Worm (Caenorhabditis elegans): ENCODE data around the gene F47D12.3.

F47D12.3 gene

DNA sequence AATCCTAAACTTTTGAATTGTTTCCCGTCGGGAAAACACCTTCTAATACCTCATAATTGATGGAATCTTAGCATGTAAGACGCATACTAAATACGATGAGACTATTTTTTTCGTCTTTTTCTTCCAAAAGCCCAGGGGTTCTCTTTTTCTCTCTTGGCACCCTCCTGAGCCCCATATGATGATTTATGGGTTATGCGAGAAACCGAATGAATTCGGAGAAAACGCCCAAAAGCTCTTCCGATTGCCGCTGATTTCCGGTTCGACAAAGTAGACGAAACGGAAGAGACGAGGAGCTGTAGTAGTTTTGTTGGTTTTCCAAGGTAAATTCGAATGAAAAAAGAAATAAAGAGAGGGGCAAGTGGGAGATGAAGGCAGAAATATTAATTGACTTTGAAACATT, 13.2 kb downstream of the F47D12.3 start:
- TF ChIP-seq fkh-8 (tag; optimal IDR thresholded peaks at IDR 0.05) (peak; percentile 52), ceh-82 (tag; optimal IDR thresholded peaks at IDR 0.05) (no peak), Y116A8C.19 (tag; optimal IDR thresholded peaks at IDR 0.05; ENCODE audit: borderline replicate concordance) (no peak), ztf-11 (tag; optimal IDR thresholded peaks at IDR 0.05) (no peak), nhr-47 (tag; optimal IDR thresholded peaks at IDR 0.05) (peak; percentile 24)

DNA sequence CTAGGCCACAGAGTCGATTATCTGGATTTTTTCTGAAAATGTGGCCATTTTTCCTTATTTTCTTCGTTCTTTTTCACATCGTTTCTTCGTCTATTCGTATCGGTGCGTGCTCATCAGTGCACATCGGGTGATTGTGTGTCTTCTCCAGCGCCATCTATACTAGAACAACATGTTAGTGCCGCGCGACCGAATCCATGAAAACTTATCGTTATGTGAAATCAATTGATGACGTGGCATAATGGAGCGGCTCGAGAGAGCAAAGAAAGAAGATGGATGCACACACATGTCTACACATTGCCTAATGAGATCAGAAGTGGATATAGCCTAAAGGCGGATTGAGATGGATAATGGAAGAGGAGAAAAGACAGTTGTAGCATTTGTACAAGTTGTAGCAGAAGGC, 14.0 kb downstream of the F47D12.3 start:
- TF ChIP-seq lin-15B (tag; optimal IDR thresholded peaks at IDR 0.05) = no peak
- TF ChIP-seq mep-1 (tag; optimal IDR thresholded peaks at IDR 0.05) = no peak
- TF ChIP-seq lin-14 (GFP tag; optimal IDR thresholded peaks at IDR 0.05) = peak; percentile 32
- no peak for TF ChIP-seq ceh-8 (GFP tag; optimal IDR thresholded peaks at IDR 0.05)

DNA sequence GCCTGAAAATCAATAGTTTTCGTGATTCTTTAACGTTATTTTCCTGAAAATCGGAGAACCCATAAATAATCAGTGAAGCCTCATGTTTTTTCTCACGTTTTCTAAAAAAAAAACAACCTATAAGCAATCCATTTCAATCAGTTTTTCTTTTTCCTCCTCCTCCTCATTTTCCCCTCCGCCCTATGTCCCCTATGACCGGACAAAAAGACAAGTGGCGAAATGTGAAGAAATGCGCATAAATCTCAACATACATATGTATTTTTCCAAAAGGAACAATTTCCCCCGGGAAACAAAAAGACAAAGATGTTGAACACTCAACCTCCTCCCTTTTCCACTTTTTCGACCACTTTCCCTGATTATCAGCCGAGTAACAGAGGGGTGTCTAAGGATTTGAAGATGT, 17.3 kb downstream of the F47D12.3 start:
- no peak for TF ChIP-seq lin-39 (tag; optimal IDR thresholded peaks at IDR 0.05)
- peak; percentile 3 for TF ChIP-seq lin-14 (GFP tag; optimal IDR thresholded peaks at IDR 0.05)

DNA sequence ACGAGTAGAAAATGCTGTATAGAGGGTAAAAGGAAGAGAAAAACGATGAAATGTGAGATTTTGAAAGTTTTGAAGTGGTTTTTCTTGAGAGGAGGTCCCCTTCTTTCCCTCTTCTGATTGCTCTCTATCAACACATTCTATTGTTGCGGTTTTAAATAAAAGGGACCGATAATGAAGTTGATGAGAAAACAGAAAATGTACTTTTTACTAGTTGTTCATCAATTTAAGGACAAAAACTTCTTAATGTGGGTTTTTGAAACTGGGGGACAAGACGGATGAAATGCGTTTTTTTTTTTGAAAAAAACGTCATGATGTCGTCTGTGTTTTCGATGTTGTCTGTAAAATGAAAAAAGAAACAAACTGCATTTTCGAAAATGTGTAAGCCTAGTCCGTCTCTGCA, 18.5 kb downstream of the F47D12.3 start:
- TF ChIP-seq unc-30 (tag; optimal IDR thresholded peaks at IDR 0.05) (no peak), sox-4 (tag; optimal IDR thresholded peaks at IDR 0.05) (no peak), zip-4 (GFP tag; optimal IDR thresholded peaks at IDR 0.05) (no peak), nhr-19 (GFP tag; conservative IDR thresholded peaks at IDR 0.05) (no peak), mab-9 (GFP tag; IDR thresholded peaks at IDR 0.05) (no peak), ces-1 (GFP tag; optimal IDR thresholded peaks at IDR 0.05) (no peak), nhr-28 (tag; optimal IDR thresholded peaks at IDR 0.05) (no peak), lin-35 (GFP tag; optimal IDR thresholded peaks at IDR 0.05) (no peak)

DNA sequence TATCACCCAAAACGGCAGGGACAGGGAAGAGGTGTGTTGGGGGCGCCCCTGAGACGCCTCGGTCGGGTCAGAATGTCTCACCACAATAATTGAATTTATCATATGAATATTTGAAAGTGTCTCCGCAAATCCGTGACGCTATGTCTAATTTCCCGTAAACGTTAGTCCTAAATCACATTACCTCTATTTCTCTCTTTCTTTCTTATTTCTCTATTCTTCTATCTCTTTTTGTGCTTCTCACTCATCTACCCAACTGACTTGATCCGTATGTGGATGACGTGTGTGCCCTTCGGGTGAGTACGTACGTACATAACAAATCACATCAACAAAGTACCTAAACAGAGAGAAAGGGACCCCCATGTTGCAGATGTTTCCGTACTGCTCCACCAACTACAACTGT, 19.1 kb downstream of the F47D12.3 start:
- TF ChIP-seq nhr-71 (tag; optimal IDR thresholded peaks at IDR 0.05) = peak; percentile 48
- no peak for TF ChIP-seq nhr-12 (tag; optimal IDR thresholded peaks at IDR 0.05)
- no peak for TF ChIP-seq elt-3 (tag; optimal IDR thresholded peaks at IDR 0.05)
- TF ChIP-seq lir-3 (tag; optimal IDR thresholded peaks at IDR 0.05; ENCODE audit: poor library complexity) = no peak
- no peak for TF ChIP-seq ztf-11 (tag; optimal IDR thresholded peaks at IDR 0.05)
- TF ChIP-seq vab-15 (tag; optimal IDR thresholded peaks at IDR 0.05) = no peak
- no peak for TF ChIP-seq nhr-77 (tag; optimal IDR thresholded peaks at IDR 0.05)
- peak; percentile 81 for TF ChIP-seq ces-1 (GFP tag; optimal IDR thresholded peaks at IDR 0.05)
- TF ChIP-seq fkh-8 (tag; optimal IDR thresholded peaks at IDR 0.05) = no peak
- TF ChIP-seq unc-62 (GFP tag; optimal IDR thresholded peaks at IDR 0.05) = no peak
- TF ChIP-seq efl-1 (optimal IDR thresholded peaks at IDR 0.05) = no peak
- TF ChIP-seq efl-1 (GFP tag; optimal IDR thresholded peaks at IDR 0.05 in 1 of 2) = no peak
- no peak for TF ChIP-seq hpl-2 (GFP tag; optimal IDR thresholded peaks at IDR 0.05)
- TF ChIP-seq unc-86 (tag; optimal IDR thresholded peaks at IDR 0.05) = no peak
- no peak for TF ChIP-seq ceh-90 (tag; optimal IDR thresholded peaks at IDR 0.05)
- TF ChIP-seq ama-1 (optimal IDR thresholded peaks at IDR 0.05) = no peak
- TF ChIP-seq lin-14 (GFP tag; optimal IDR thresholded peaks at IDR 0.05) = peak; percentile 79
- TF ChIP-seq lin-39 (tag; optimal IDR thresholded peaks at IDR 0.05) = no peak
- no peak for TF ChIP-seq pag-3 (tag; optimal IDR thresholded peaks at IDR 0.05; ENCODE audit: borderline replicate concordance, insufficient read depth)
- TF ChIP-seq nhr-84 (tag; optimal IDR thresholded peaks at IDR 0.05) = no peak
- TF ChIP-seq grh-1 (GFP tag; IDR thresholded peaks at IDR 0.05) = no peak
- TF ChIP-seq C16A3.4 (tag; optimal IDR thresholded peaks at IDR 0.05) = no peak
- TF ChIP-seq snpc-4 (tag; optimal IDR thresholded peaks at IDR 0.05) = no peak
- no peak for TF ChIP-seq skn-1 (tag; optimal IDR thresholded peaks at IDR 0.05)
- no peak for TF ChIP-seq C34B4.2 (tag; optimal IDR thresholded peaks at IDR 0.05)
- TF ChIP-seq unc-130 (tag; optimal IDR thresholded peaks at IDR 0.05) = no peak
- TF ChIP-seq nhr-47 (tag; optimal IDR thresholded peaks at IDR 0.05) = peak; percentile 48
- TF ChIP-seq jun-1 (tag; optimal IDR thresholded peaks at IDR 0.05) = no peak
- TF ChIP-seq nhr-19 (GFP tag; conservative IDR thresholded peaks at IDR 0.05) = peak; percentile 18; the same call in 1 of the 2 replicates
- no peak for TF ChIP-seq aly-2 (tag; optimal IDR thresholded peaks at IDR 0.05)
- TF ChIP-seq isw-1 (GFP tag; IDR thresholded peaks at IDR 0.05) = no peak
- TF ChIP-seq sox-4 (tag; optimal IDR thresholded peaks at IDR 0.05) = no peak
- TF ChIP-seq mab-9 (GFP tag; IDR thresholded peaks at IDR 0.05) = no peak
- peak; percentile 98 for TF ChIP-seq fkh-10 (GFP tag; optimal IDR thresholded peaks at IDR 0.05)
- no peak for TF ChIP-seq rnt-1 (tag; optimal IDR thresholded peaks at IDR 0.05)
- TF ChIP-seq aha-1 (tag; optimal IDR thresholded peaks at IDR 0.05) = no peak

All from whole organism, L1 larva.